Fruit fly (Drosophila melanogaster) whole organism: ENCODE measurements around the gene CG31140.

Source experiments
- CG8478 ChIP-seq: fragments of >200 bp; optimal IDR thresholded peaks from 2 replicates; lab custom pipeline; 2018; ENCODE audit warnings: inconsistent platforms
- Dll ChIP-seq: fragments of >200 bp; optimal IDR thresholded peaks from 2 replicates; lab custom pipeline; 2017
- EcR ChIP-seq, 2 experiments: fragments of >200 bp; optimal IDR thresholded peaks; 2 replicates each; lab custom pipeline; 2017; ENCODE audit warnings: missing biosample characterization in 2 of 2, missing genetic modification characterization in 2 of 2, missing genetic modification reagents in 2 of 2
- pan ChIP-seq: fragments of >200 bp; optimal IDR thresholded peaks from 2 replicates; lab custom pipeline; 2017
- psq ChIP-seq: fragments of >200 bp; optimal IDR thresholded peaks from 2 replicates; lab custom pipeline; 2017
- usp ChIP-seq: fragments of >200 bp; optimal IDR thresholded peaks from 2 replicates; lab custom pipeline; 2017; ENCODE audit warnings: missing biosample characterization, missing genetic modification characterization, mixed read lengths

Gene CG31140

dm6 chr3R:23962781-23963222 is at the start of gene CG31140:
TSS of gene CG31140 (plus strand) at chr3R:23963180.
- TF ChIP-seq Dll (lab: Kevin White, UChicago), result no peak
- no peak for TF ChIP-seq pan (lab: Kevin White, UChicago)
- TF ChIP-seq CG8478 (lab: Kevin White, UChicago), result peak; percentile 59
- no peak for TF ChIP-seq EcR (GFP tag; optimal IDR thresholded peaks at IDR 0.05; lab: Kevin White, UChicago)
- TF ChIP-seq usp (GFP tag; lab: Kevin White, UChicago), result no peak
- TF ChIP-seq psq (lab: Kevin White, UChicago), result no peak

dm6 chr3R:23914415-23915041 is 48.5 kb upstream of the CG31140 start:
- no peak for TF ChIP-seq usp (GFP tag; lab: Kevin White, UChicago)
- peak; percentile 68 for TF ChIP-seq Dll (lab: Kevin White, UChicago)

- TF ChIP-seq psq (lab: Kevin White, UChicago) (no peak), CG8478 (lab: Kevin White, UChicago) (no peak), Dll (lab: Kevin White, UChicago) (no peak), EcR (GFP tag; optimal IDR thresholded peaks at IDR 0.05; lab: Kevin White, UChicago) (no peak), usp (GFP tag; lab: Kevin White, UChicago) (no peak), pan (lab: Kevin White, UChicago) (no peak)
These were observed 47.9 kb upstream of the CG31140 start for dm6 chr3R:23915042-23915428.

- TF ChIP-seq psq (lab: Kevin White, UChicago) (no peak), Dll (lab: Kevin White, UChicago) (peak; percentile 2), EcR (GFP tag; optimal IDR thresholded peaks at IDR 0.05; lab: Kevin White, UChicago) (no peak), CG8478 (lab: Kevin White, UChicago) (no peak), usp (GFP tag; lab: Kevin White, UChicago) (no peak), pan (lab: Kevin White, UChicago) (no peak)
These were observed 47.0 kb upstream of the CG31140 start for dm6 chr3R:23915967-23916366.

dm6 chr3R:23919366-23919765 is 43.6 kb upstream of the CG31140 start:
- TF ChIP-seq psq (lab: Kevin White, UChicago), result no peak
- no peak for TF ChIP-seq usp (GFP tag; lab: Kevin White, UChicago)
- no peak for TF ChIP-seq pan (lab: Kevin White, UChicago)
- TF ChIP-seq EcR (GFP tag; optimal IDR thresholded peaks at IDR 0.05; lab: Kevin White, UChicago), result no peak
- no peak for TF ChIP-seq CG8478 (lab: Kevin White, UChicago)
- TF ChIP-seq Dll (lab: Kevin White, UChicago), result no peak

dm6 chr3R:23920387-23920786 is 42.6 kb upstream of the CG31140 start:
- TF ChIP-seq psq (lab: Kevin White, UChicago), result no peak
- no peak for TF ChIP-seq CG8478 (lab: Kevin White, UChicago)
- no peak for TF ChIP-seq Dll (lab: Kevin White, UChicago)
- TF ChIP-seq pan (lab: Kevin White, UChicago), result no peak
- TF ChIP-seq EcR (GFP tag; optimal IDR thresholded peaks at IDR 0.05; lab: Kevin White, UChicago), result no peak
- TF ChIP-seq usp (GFP tag; lab: Kevin White, UChicago), result no peak

- TF ChIP-seq usp (GFP tag; lab: Kevin White, UChicago), result no peak
- TF ChIP-seq Dll (lab: Kevin White, UChicago), result no peak
- TF ChIP-seq EcR (GFP tag; optimal IDR thresholded peaks at IDR 0.05; lab: Kevin White, UChicago), result no peak
- no peak for TF ChIP-seq pan (lab: Kevin White, UChicago)
- TF ChIP-seq psq (lab: Kevin White, UChicago), result no peak
- no peak for TF ChIP-seq CG8478 (lab: Kevin White, UChicago)
These were observed 42.0 kb upstream of the CG31140 start for dm6 chr3R:23920874-23921539.

- TF ChIP-seq Dll (lab: Kevin White, UChicago) (no peak), pan (lab: Kevin White, UChicago) (no peak), usp (GFP tag; lab: Kevin White, UChicago) (no peak), CG8478 (lab: Kevin White, UChicago) (no peak), EcR (GFP tag; optimal IDR thresholded peaks at IDR 0.05; lab: Kevin White, UChicago) (no peak), psq (lab: Kevin White, UChicago) (no peak)
These were observed 41.1 kb upstream of the CG31140 start for dm6 chr3R:23921701-23922501.

- TF ChIP-seq CG8478 (lab: Kevin White, UChicago) (no peak), psq (lab: Kevin White, UChicago) (no peak), EcR (GFP tag; optimal IDR thresholded peaks at IDR 0.05; lab: Kevin White, UChicago) (no peak), Dll (lab: Kevin White, UChicago) (no peak)
These were observed 40.3 kb upstream of the CG31140 start, which contains the start of the genes sba and CG31141 for dm6 chr3R:23922502-23923350. TSS of gene sba (minus strand) at chr3R:23922973. TSS of gene CG31141 (plus strand) at chr3R:23923300.

- no peak for TF ChIP-seq pan (lab: Kevin White, UChicago)
- no peak for TF ChIP-seq psq (lab: Kevin White, UChicago)
- no peak for TF ChIP-seq usp (GFP tag; lab: Kevin White, UChicago)
- TF ChIP-seq CG8478 (lab: Kevin White, UChicago), result no peak
- no peak for TF ChIP-seq Dll (lab: Kevin White, UChicago)
- TF ChIP-seq EcR (GFP tag; optimal IDR thresholded peaks at IDR 0.05; lab: Kevin White, UChicago), result no peak
These were observed 38.8 kb upstream of the CG31140 start, which contains the start of gene Ndc1 for dm6 chr3R:23924200-23924599. TSS of gene Ndc1 (plus strand) at chr3R:23924399.
